Worm (Caenorhabditis elegans): ENCODE results near the gene fat-6.

Gene fat-6

ce11 chrIV:11925346-11926075 lies 10.0 kb upstream of the fat-6 start, which contains the start of the genes srlf-33 and srlf-32:
Gene srlf-33, minus strand, starts transcription at chrIV:11925446.
Gene srlf-32, plus strand, starts transcription at chrIV:11926025.
- TF ChIP-seq snpc-4 (tag; optimal IDR thresholded peaks at IDR 0.05) (no peak), lin-13 (tag; optimal IDR thresholded peaks at IDR 0.05) (no peak), zip-8 (tag; optimal IDR thresholded peaks at IDR 0.05) (no peak), mls-2 (tag; optimal IDR thresholded peaks at IDR 0.05) (no peak), nhr-28 (tag; optimal IDR thresholded peaks at IDR 0.05) (no peak), tbx-8 (GFP tag; optimal IDR thresholded peaks at IDR 0.05) (no peak), ham-2 (GFP tag; optimal IDR thresholded peaks at IDR 0.05) (no peak), ceh-39 (tag; optimal IDR thresholded peaks at IDR 0.05) (no peak), lin-32 (GFP tag; optimal IDR thresholded peaks at IDR 0.05) (no peak), nhr-2 (tag; optimal IDR thresholded peaks at IDR 0.05) (no peak), ceh-43 (GFP tag; optimal IDR thresholded peaks at IDR 0.05) (no peak)

ce11 chrIV:11924092-11924491 lies 8.6 kb upstream of the fat-6 start:
- TF ChIP-seq nhr-2 (tag; optimal IDR thresholded peaks at IDR 0.05) (peak; percentile 32), M03D4.4 (tag; optimal IDR thresholded peaks at IDR 0.05) (no peak)

DNA sequence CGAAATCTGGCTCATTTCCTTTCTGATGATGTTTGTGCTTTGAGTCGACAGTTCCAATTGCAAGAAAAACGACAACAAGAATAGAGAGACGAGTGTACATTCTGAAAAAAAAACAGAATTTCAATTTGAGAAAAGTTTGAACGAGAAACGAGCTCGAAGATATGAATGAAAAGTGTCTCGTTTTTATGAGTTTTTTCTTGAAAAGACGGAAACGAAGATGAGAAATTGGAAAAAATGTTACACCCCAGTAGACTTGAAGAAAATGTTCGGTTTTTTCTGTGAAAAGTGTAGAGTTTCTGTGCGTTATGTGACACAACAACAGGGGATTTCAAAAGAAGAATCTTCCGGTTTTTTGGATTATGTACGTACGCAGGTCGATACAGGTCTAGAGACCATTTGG lies 7.6 kb upstream of the fat-6 start, which contains the start of gene srlf-31:
Gene srlf-31 (minus strand): TSS at position 101 of the 400 bp plus-strand sequence.
- TF ChIP-seq zip-8 (tag; optimal IDR thresholded peaks at IDR 0.05) (no peak), sptf-1 (tag; optimal IDR thresholded peaks at IDR 0.05) (no peak), ztf-11 (tag; optimal IDR thresholded peaks at IDR 0.05) (no peak), mls-2 (tag; optimal IDR thresholded peaks at IDR 0.05) (no peak), pha-4 (tag; optimal IDR thresholded peaks at IDR 0.05) (no peak), hlh-1 (tag; optimal IDR thresholded peaks at IDR 0.05) (no peak), ceh-43 (GFP tag; optimal IDR thresholded peaks at IDR 0.05) (no peak), nhr-76 (tag; optimal IDR thresholded peaks at IDR 0.05) (no peak), ces-1 (GFP tag; optimal IDR thresholded peaks at IDR 0.05) (no peak), flh-1 (GFP tag; optimal IDR thresholded peaks at IDR 0.05) (no peak), cnd-1 (tag; optimal IDR thresholded peaks at IDR 0.05) (no peak), drap-1 (GFP tag; optimal IDR thresholded peaks at IDR 0.05) (no peak), unc-62 (GFP tag; optimal IDR thresholded peaks at IDR 0.05) (no peak)

- TF ChIP-seq ceh-39 (tag; optimal IDR thresholded peaks at IDR 0.05), result no peak
- peak; percentile 18 for TF ChIP-seq unc-62 (GFP tag; optimal IDR thresholded peaks at IDR 0.05)
- TF ChIP-seq ztf-11 (tag; optimal IDR thresholded peaks at IDR 0.05), result no peak
- TF ChIP-seq hlh-1 (tag; optimal IDR thresholded peaks at IDR 0.05), result peak; percentile 93
- no peak for TF ChIP-seq nhr-28 (tag; optimal IDR thresholded peaks at IDR 0.05)
These were observed 6.5 kb upstream of the fat-6 start, which contains the start of gene ZK822.1 for ce11 chrIV:11922011-11922410. Gene ZK822.1, minus strand, starts transcription at chrIV:11922131.

DNA sequence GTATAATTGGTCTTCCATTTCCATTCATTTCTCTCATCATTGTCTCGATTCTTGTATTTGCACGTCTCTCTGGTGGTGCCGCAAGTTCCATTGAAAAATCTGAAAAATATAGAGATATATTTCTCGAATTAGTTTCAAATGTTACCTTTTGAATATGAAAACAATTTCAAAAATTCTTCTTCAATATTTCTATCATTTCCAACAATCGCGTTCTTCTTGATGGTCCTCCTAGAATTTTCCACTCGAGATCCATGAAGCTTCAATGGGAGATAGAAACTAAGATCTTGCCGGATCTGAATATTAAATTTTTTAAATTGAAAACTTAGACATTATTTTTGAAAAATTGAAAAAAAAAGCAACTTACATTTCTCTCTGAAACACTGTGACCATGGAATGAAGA lies 3.6 kb upstream of the fat-6 start:
- TF ChIP-seq snpc-4 (tag; optimal IDR thresholded peaks at IDR 0.05) (no peak), bed-3 (GFP tag; optimal IDR thresholded peaks at IDR 0.05) (no peak), elt-3 (tag; optimal IDR thresholded peaks at IDR 0.05) (no peak), cnd-1 (tag; optimal IDR thresholded peaks at IDR 0.05) (no peak), elt-1 (tag; optimal IDR thresholded peaks at IDR 0.05; ENCODE audit: borderline replicate concordance, insufficient read depth) (no peak), ces-1 (GFP tag; optimal IDR thresholded peaks at IDR 0.05) (no peak), unc-39 (tag; optimal IDR thresholded peaks at IDR 0.05) (no peak), sem-2 (GFP tag; optimal IDR thresholded peaks at IDR 0.05) (no peak), ztf-11 (tag; optimal IDR thresholded peaks at IDR 0.05) (no peak), sptf-1 (tag; optimal IDR thresholded peaks at IDR 0.05) (no peak), ceh-39 (tag; optimal IDR thresholded peaks at IDR 0.05) (no peak), lin-32 (GFP tag; optimal IDR thresholded peaks at IDR 0.05) (no peak), M03D4.4 (tag; optimal IDR thresholded peaks at IDR 0.05) (no peak), lin-13 (tag; optimal IDR thresholded peaks at IDR 0.05) (no peak), nhr-2 (tag; optimal IDR thresholded peaks at IDR 0.05) (no peak)

- TF ChIP-seq elt-1 (tag; optimal IDR thresholded peaks at IDR 0.05; ENCODE audit: borderline replicate concordance, insufficient read depth) (no peak), mep-1 (tag; optimal IDR thresholded peaks at IDR 0.05) (no peak), nhr-76 (tag; optimal IDR thresholded peaks at IDR 0.05) (no peak), lin-13 (tag; optimal IDR thresholded peaks at IDR 0.05) (no peak)
These were observed 2.4 kb upstream of the fat-6 start for ce11 chrIV:11917886-11918285.

All from whole organism, mixed stage, embryonic.